Fruit fly (Drosophila melanogaster): Measurements from ENCODE around the gene CG12071.

Gene CG12071

dm6 chr3R:30909840-30910239 lies 29.0 kb upstream of the CG12071 start (continued):
- TF ChIP-seq Ssrp (tag; optimal IDR thresholded peaks at IDR 0.05) (no peak), CG1832 (GFP tag; optimal IDR thresholded peaks at IDR 0.05) (no peak), Meics (GFP tag; optimal IDR thresholded peaks at IDR 0.05) (peak; percentile 3), CG10366 (GFP tag; IDR thresholded peaks at IDR 0.05) (no peak), Oaz (GFP tag; IDR thresholded peaks at IDR 0.05) (no peak), ftz-f1 (GFP tag; optimal IDR thresholded peaks at IDR 0.05) (no peak), sens (GFP tag) (peak; percentile 72), CG10979 (tag; optimal IDR thresholded peaks at IDR 0.05) (peak; percentile 29), lilli (GFP tag; optimal IDR thresholded peaks at IDR 0.05) (no peak), CG4617 (GFP tag; optimal IDR thresholded peaks at IDR 0.05; ENCODE audit: borderline replicate concordance) (no peak), zen (tag; optimal IDR thresholded peaks at IDR 0.05) (peak; percentile 32), Ets97D (GFP tag; optimal IDR thresholded peaks at IDR 0.05) (no peak), pzg (GFP tag; optimal IDR thresholded peaks at IDR 0.05) (no peak), CG3065 (GFP tag; optimal IDR thresholded peaks at IDR 0.05) (no peak), Kr (GFP tag; optimal IDR thresholded peaks at IDR 0.05) (no peak), ato (GFP tag; IDR thresholded peaks at IDR 0.05; ENCODE audit: partially characterized antibody) (no peak), CG6813 (GFP tag; optimal IDR thresholded peaks at IDR 0.05) (no peak), CG3163 (GFP tag; optimal IDR thresholded peaks at IDR 0.05) (no peak), bigmax (GFP tag; optimal IDR thresholded peaks at IDR 0.05) (no peak), inv (GFP tag; IDR thresholded peaks at IDR 0.05; ENCODE audit: partially characterized antibody) (no peak), CG13123 (GFP tag; optimal IDR thresholded peaks at IDR 0.05) (no peak), CG18599 (GFP tag; optimal IDR thresholded peaks at IDR 0.05) (no peak), ash1 (GFP tag; optimal IDR thresholded peaks at IDR 0.05) (no peak), CG30431 (GFP tag; optimal IDR thresholded peaks at IDR 0.05) (no peak), CG18262 (tag; optimal IDR thresholded peaks at IDR 0.05) (no peak), Xrp1 (GFP tag; IDR thresholded peaks at IDR 0.05) (peak; percentile 36; the same call in 1 of the 2 replicates), CkIIα-i1 (GFP tag; IDR thresholded peaks at IDR 0.05) (no peak), Hr3 (GFP tag; optimal IDR thresholded peaks at IDR 0.05) (no peak), CG12659 (GFP tag; optimal IDR thresholded peaks at IDR 0.05) (no peak), Blimp-1 (GFP tag; optimal IDR thresholded peaks at IDR 0.05) (no peak), bab2 (GFP tag; optimal IDR thresholded peaks at IDR 0.05) (no peak), sd (tag; optimal IDR thresholded peaks at IDR 0.05) (no peak), grn (GFP tag; optimal IDR thresholded peaks at IDR 0.05) (no peak), CG31365 (tag; optimal IDR thresholded peaks at IDR 0.05) (no peak), CG12769 (tag; optimal IDR thresholded peaks at IDR 0.05) (no peak), nerfin-2 (GFP tag; IDR thresholded peaks at IDR 0.05; ENCODE audit: partially characterized antibody) (no peak), Atf3 (GFP tag; optimal IDR thresholded peaks at IDR 0.05) (no peak), sisA (GFP tag; IDR thresholded peaks at IDR 0.05) (peak; percentile 9; the same call in 1 of the 2 replicates), CG2678 (tag; optimal IDR thresholded peaks at IDR 0.05) (peak; percentile 35), CG12299 (tag; optimal IDR thresholded peaks at IDR 0.05) (no peak), gcm (GFP tag; optimal IDR thresholded peaks at IDR 0.05) (no peak), CG17568 (GFP tag; optimal IDR thresholded peaks at IDR 0.05) (no peak), CG7987 (GFP tag; optimal IDR thresholded peaks at IDR 0.05) (no peak), zf30C (GFP tag; optimal IDR thresholded peaks at IDR 0.05) (no peak), CG30403 (GFP tag; optimal IDR thresholded peaks at IDR 0.05) (no peak), jing (GFP tag; optimal IDR thresholded peaks at IDR 0.05) (no peak), CG12744 (GFP tag; optimal IDR thresholded peaks at IDR 0.05) (no peak), CG14667 (GFP tag; IDR thresholded peaks at IDR 0.05) (no peak), E2f1 (GFP tag; IDR thresholded peaks at IDR 0.05) (no peak), CG13775 (GFP tag; optimal IDR thresholded peaks at IDR 0.05) (no peak), Sin3A (optimal IDR thresholded peaks at IDR 0.05) (no peak), crc (GFP tag; optimal IDR thresholded peaks at IDR 0.05) (no peak)
